Worm (Caenorhabditis elegans) whole organism, midembryonic: ENCODE measurements around the gene cyk-1.

Experiments
- T22C8.4 ChIP-seq: fragments of 200-800 bp; sonication (Bioruptor generic); IDR thresholded peaks from 2 replicates; pipeline ENCODE4 v1.3.6; 2022; ENCODE audit warnings: missing genetic modification characterization, missing compliant biosample characterization
- cog-1 ChIP-seq: sonication (generic microtip); optimal IDR thresholded peaks from 2 replicates; lab custom pipeline; 2016; ENCODE audit warnings: missing genetic modification characterization, missing compliant biosample characterization
- flt-1 ChIP-seq: fragments of 200-800 bp; sonication (Bioruptor generic); IDR thresholded peaks from 2 replicates; pipeline ENCODE4 v1.3.6; 2022; ENCODE audit warnings: missing genetic modification characterization, missing compliant biosample characterization
- med-1 ChIP-seq: sonication (generic microtip); optimal IDR thresholded peaks from 2 replicates; lab custom pipeline; 2017; ENCODE audit warnings: missing genetic modification characterization, mild to moderate bottlenecking, missing compliant biosample characterization, antibody characterized with exemption, missing genetic modification reagents; ENCODE audit not compliant: insufficient read depth
- tab-1 ChIP-seq: fragments of 200-800 bp; sonication (Bioruptor generic); IDR thresholded peaks from 2 replicates; pipeline ENCODE4 v1.3.6; 2022; ENCODE audit warnings: missing genetic modification characterization, missing compliant biosample characterization
- ztf-29 ChIP-seq: fragments of 200-800 bp; sonication (Bioruptor generic); IDR thresholded peaks from 2 replicates; pipeline ENCODE4 v1.3.6; 2022; ENCODE audit warnings: missing genetic modification reagents, missing genetic modification characterization, missing compliant biosample characterization

ce11 chrIII:7068520-7069113, 39.6 kb upstream of the cyk-1 start, which contains the start of the genes ubc-18 and R01H2.8:
- TF ChIP-seq ztf-29 (GFP tag; lab: Robert Waterston, UW) (no peak), T22C8.4 (GFP tag; lab: Robert Waterston, UW) (no peak), cog-1 (tag; lab: Kevin White, UChicago) (no peak), med-1 (GFP tag; lab: Kevin White, UChicago) (no peak), flt-1 (no peak), tab-1 (GFP tag; lab: Robert Waterston, UW) (no peak)
